Fruit fly (Drosophila melanogaster) whole organism, embryonic: Measurements from ENCODE around the gene CG42268.

Source experiments
- Bdp1 ChIP-seq: fragments of 200-800 bp; sonication (Bioruptor generic); optimal IDR thresholded peaks from 3 replicates; lab custom pipeline; 2016; ENCODE audit warnings: missing biosample characterization, missing genetic modification characterization
- Blimp-1 ChIP-seq: fragments of 200-800 bp; sonication (Bioruptor generic); optimal IDR thresholded peaks from 3 replicates; lab custom pipeline; 2018; ENCODE audit warnings: missing biosample characterization, missing genetic modification characterization, mild to moderate bottlenecking, moderate library complexity, missing genetic modification reagents
- CG12659 ChIP-seq: fragments of 200-800 bp; sonication (Bioruptor generic); optimal IDR thresholded peaks from 3 replicates; lab custom pipeline; 2017; ENCODE audit warnings: mild to moderate bottlenecking, missing biosample characterization, missing genetic modification reagents, missing genetic modification characterization
- CG13296 ChIP-seq: fragments of 200-800 bp; sonication (Bioruptor generic); optimal IDR thresholded peaks from 3 replicates; lab custom pipeline; 2018; ENCODE audit warnings: missing biosample characterization, mild to moderate bottlenecking, missing genetic modification characterization
- CG14860 ChIP-seq: fragments of 200-800 bp; sonication (Bioruptor generic); IDR thresholded peaks from 3 replicates; pipeline ENCODE4 v1.3.6; 2022; ENCODE audit warnings: missing biosample characterization, missing genetic modification characterization; ENCODE audit not compliant: partially characterized antibody
- CG1647 ChIP-seq: fragments of 200-800 bp; sonication (Bioruptor generic); optimal IDR thresholded peaks from 3 replicates; lab custom pipeline; 2016; ENCODE audit warnings: missing biosample characterization, missing genetic modification characterization
- CG17186 ChIP-seq: fragments of 200-800 bp; sonication (Bioruptor generic); optimal IDR thresholded peaks from 3 replicates; lab custom pipeline; 2017; ENCODE audit warnings: missing biosample characterization, missing genetic modification reagents, missing genetic modification characterization
- CG17829 ChIP-seq: fragments of 200-800 bp; optimal IDR thresholded peaks from 2 replicates; lab custom pipeline; 2019; ENCODE audit warnings: missing biosample characterization, mild to moderate bottlenecking, missing genetic modification characterization, moderate library complexity
- CG18619 ChIP-seq: fragments of 200-800 bp; sonication (Bioruptor generic); optimal IDR thresholded peaks from 3 replicates; lab custom pipeline; 2017; ENCODE audit warnings: missing biosample characterization, mild to moderate bottlenecking, missing genetic modification characterization
- CG2116 ChIP-seq: fragments of 200-800 bp; sonication (Bioruptor generic); optimal IDR thresholded peaks from 3 replicates; lab custom pipeline; 2018; ENCODE audit warnings: missing biosample characterization, mild to moderate bottlenecking, missing genetic modification characterization
- CG30020 ChIP-seq: fragments of 200-800 bp; optimal IDR thresholded peaks from 2 replicates; lab custom pipeline; 2019; ENCODE audit warnings: missing biosample characterization, mild to moderate bottlenecking, missing genetic modification characterization, moderate library complexity
- CG3065 ChIP-seq: fragments of 200-800 bp; sonication (Bioruptor generic); optimal IDR thresholded peaks from 2 replicates; lab custom pipeline; 2016; ENCODE audit warnings: missing biosample characterization, missing genetic modification characterization
- CG34376 ChIP-seq: fragments of 200-800 bp; sonication (Bioruptor generic); optimal IDR thresholded peaks from 2 replicates; lab custom pipeline; 2018; ENCODE audit warnings: missing biosample characterization, mild to moderate bottlenecking, missing genetic modification characterization
- CG4617 ChIP-seq: fragments of 200-800 bp; sonication (Bioruptor generic); optimal IDR thresholded peaks from 3 replicates; lab custom pipeline; 2016; ENCODE audit warnings: missing biosample characterization, missing genetic modification characterization, borderline replicate concordance
- CG5953 ChIP-seq: fragments of 200-800 bp; sonication (Bioruptor generic); IDR thresholded peaks from 2 replicates; pipeline ENCODE4 v1.3.6; 2022; ENCODE audit warnings: missing biosample characterization, missing genetic modification characterization
- Doc2 ChIP-seq: fragments of 200-800 bp; sonication (Bioruptor generic); IDR thresholded peaks from 2 replicates; pipeline ENCODE4 v1.3.6; 2022; ENCODE audit warnings: missing biosample characterization, missing genetic modification characterization
- ERR ChIP-seq: fragments of 200-800 bp; sonication (Bioruptor generic); optimal IDR thresholded peaks from 2 replicates; lab custom pipeline; 2016; ENCODE audit warnings: missing biosample characterization, missing genetic modification characterization
- HmgD ChIP-seq: fragments of 200-800 bp; sonication (Bioruptor generic); optimal IDR thresholded peaks from 3 replicates; lab custom pipeline; 2016; ENCODE audit warnings: missing biosample characterization, missing genetic modification characterization
- Hsf ChIP-seq: fragments of 200-800 bp; sonication (Bioruptor generic); optimal IDR thresholded peaks from 3 replicates; lab custom pipeline; 2016; ENCODE audit warnings: missing biosample characterization, missing genetic modification characterization
- Jarid2 ChIP-seq: fragments of 200-800 bp; sonication (Bioruptor generic); optimal IDR thresholded peaks from 3 replicates; lab custom pipeline; 2017; ENCODE audit warnings: mild to moderate bottlenecking, missing biosample characterization, missing genetic modification reagents, missing genetic modification characterization
- Lhr ChIP-seq: fragments of 200-800 bp; sonication (Bioruptor generic); optimal IDR thresholded peaks from 3 replicates; lab custom pipeline; 2017; ENCODE audit warnings: mild to moderate bottlenecking, missing biosample characterization, missing genetic modification reagents, missing genetic modification characterization
- Myb ChIP-seq: fragments of 200-800 bp; sonication (Bioruptor generic); optimal IDR thresholded peaks from 2 replicates; lab custom pipeline; 2016; ENCODE audit warnings: missing biosample characterization, missing genetic modification characterization
- NC2α ChIP-seq: fragments of 200-800 bp; sonication (Bioruptor generic); optimal IDR thresholded peaks from 2 replicates; lab custom pipeline; 2016; ENCODE audit warnings: missing biosample characterization, missing genetic modification characterization
- Neu2 ChIP-seq: fragments of 200-800 bp; sonication (Bioruptor generic); optimal IDR thresholded peaks from 3 replicates; lab custom pipeline; 2016; ENCODE audit warnings: missing biosample characterization, missing genetic modification characterization, borderline replicate concordance
- Oli ChIP-seq: fragments of 200-800 bp; sonication (Bioruptor generic); optimal IDR thresholded peaks from 2 replicates; lab custom pipeline; 2018; ENCODE audit warnings: missing biosample characterization, mild to moderate bottlenecking, missing genetic modification characterization, moderate library complexity
- Side ChIP-seq: fragments of 200-800 bp; sonication (Bioruptor generic); optimal IDR thresholded peaks from 2 replicates; lab custom pipeline; 2016; ENCODE audit warnings: missing biosample characterization, missing genetic modification characterization
- Sox100B ChIP-seq: fragments of 200-800 bp; sonication (Bioruptor generic); optimal IDR thresholded peaks from 3 replicates; lab custom pipeline; 2018; ENCODE audit warnings: missing biosample characterization, mild to moderate bottlenecking, missing genetic modification characterization
- Stat92E ChIP-seq, 3 experiments: fragments of >200 bp in 2 of 3; fragments of 200-800 bp in 1 of 3; sonication (Bioruptor generic) in 1 of 3; optimal IDR thresholded peaks; 2 replicates each; lab custom pipeline; 2017 to 2019; ENCODE audit warnings: missing biosample characterization in 3 of 3, missing genetic modification characterization in 3 of 3, mild to moderate bottlenecking in 1 of 3, moderate library complexity in 1 of 3
- ara ChIP-seq: fragments of 200-800 bp; sonication (Bioruptor generic); IDR thresholded peaks from 2 replicates; pipeline ENCODE4 v1.3.6; 2022; ENCODE audit warnings: missing biosample characterization, missing genetic modification characterization
- ato ChIP-seq: fragments of 200-800 bp; sonication (Bioruptor generic); IDR thresholded peaks from 2 replicates; pipeline ENCODE4 v1.3.6; 2022; ENCODE audit warnings: missing biosample characterization, missing genetic modification characterization; ENCODE audit not compliant: partially characterized antibody
- az2 ChIP-seq: fragments of 200-800 bp; sonication (Bioruptor generic); optimal IDR thresholded peaks from 3 replicates; lab custom pipeline; 2016; ENCODE audit warnings: missing biosample characterization, missing genetic modification characterization
- bowl ChIP-seq: fragments of 200-800 bp; sonication (Bioruptor generic); IDR thresholded peaks from 2 replicates; pipeline ENCODE4 v1.3.6; 2022; ENCODE audit warnings: missing biosample characterization, missing genetic modification characterization
- cad ChIP-seq: fragments of >200 bp; optimal IDR thresholded peaks from 2 replicates; lab custom pipeline; 2017; ENCODE audit warnings: missing biosample characterization, missing genetic modification characterization
- ci ChIP-seq: fragments of 200-800 bp; sonication (Bioruptor generic); IDR thresholded peaks from 3 replicates; pipeline ENCODE4 v1.3.6; 2022; ENCODE audit warnings: missing biosample characterization, missing genetic modification characterization
- dimm ChIP-seq: fragments of 200-800 bp; sonication (Bioruptor generic); IDR thresholded peaks from 2 replicates; pipeline ENCODE4 v1.3.6; 2022; ENCODE audit warnings: missing biosample characterization, missing genetic modification characterization
- eve ChIP-seq, 2 experiments: fragments of >200 bp; optimal IDR thresholded peaks; 2 replicates each; lab custom pipeline; 2017; ENCODE audit warnings: missing biosample characterization in 2 of 2, missing genetic modification characterization in 2 of 2
- jigr1 ChIP-seq: fragments of 200-800 bp; sonication (Bioruptor generic); IDR thresholded peaks from 3 replicates; pipeline ENCODE4 v1.3.6; 2022; ENCODE audit warnings: missing biosample characterization, missing genetic modification characterization
- ken ChIP-seq: fragments of 200-800 bp; sonication (Bioruptor generic); IDR thresholded peaks from 3 replicates; pipeline ENCODE4 v1.3.6; 2022; ENCODE audit warnings: missing biosample characterization, missing genetic modification characterization
- mirr ChIP-seq: fragments of 200-800 bp; sonication (Bioruptor generic); optimal IDR thresholded peaks from 3 replicates; lab custom pipeline; 2018; ENCODE audit warnings: missing biosample characterization, mild to moderate bottlenecking, missing genetic modification characterization
- nerfin-1 ChIP-seq: fragments of 200-800 bp; sonication (Bioruptor generic); optimal IDR thresholded peaks from 3 replicates; lab custom pipeline; 2019; ENCODE audit warnings: missing biosample characterization, mild to moderate bottlenecking, missing genetic modification characterization, moderate library complexity
- peb ChIP-seq: fragments of 200-800 bp; sonication (Bioruptor generic); IDR thresholded peaks from 2 replicates; pipeline ENCODE4 v1.3.6; 2022; ENCODE audit warnings: missing biosample characterization, missing genetic modification characterization
- prd ChIP-seq, 3 experiments: fragments of >200 bp in 2 of 3; fragments of 200-800 bp in 1 of 3; sonication (Bioruptor generic) in 1 of 3; optimal IDR thresholded peaks in 2 of 3; IDR thresholded peaks in 1 of 3; 2 replicates in 2 of 3; 3 replicates in 1 of 3; pipeline versions ENCODE4 v1.3.6 to Lab custom; 2017 to 2022; ENCODE audit warnings: missing biosample characterization in 1 of 3, missing genetic modification characterization in 1 of 3
- scrt ChIP-seq: fragments of 200-800 bp; sonication (Bioruptor generic); optimal IDR thresholded peaks from 2 replicates; lab custom pipeline; 2018; ENCODE audit warnings: missing biosample characterization, mild to moderate bottlenecking, missing genetic modification characterization, moderate library complexity
- sima ChIP-seq: fragments of 200-800 bp; sonication (Bioruptor generic); optimal IDR thresholded peaks from 2 replicates; lab custom pipeline; 2016; ENCODE audit warnings: missing biosample characterization, missing genetic modification characterization
- stc ChIP-seq: fragments of 200-800 bp; sonication (Bioruptor generic); IDR thresholded peaks from 2 replicates; pipeline ENCODE4 v1.3.6; 2022; ENCODE audit warnings: missing biosample characterization, missing genetic modification characterization
- tgo ChIP-seq: fragments of 200-800 bp; sonication (Bioruptor generic); IDR thresholded peaks from 3 replicates; pipeline ENCODE4 v1.3.6; 2022; ENCODE audit warnings: missing biosample characterization, missing genetic modification characterization
- tio ChIP-seq: fragments of 200-800 bp; sonication (Bioruptor generic); optimal IDR thresholded peaks from 2 replicates; lab custom pipeline; 2017; ENCODE audit warnings: missing biosample characterization, missing genetic modification characterization, inconsistent platforms
- tna ChIP-seq: fragments of 200-800 bp; sonication (Bioruptor generic); IDR thresholded peaks from 2 replicates; pipeline ENCODE4 v1.3.6; 2022; ENCODE audit warnings: missing biosample characterization, missing genetic modification characterization; ENCODE audit not compliant: partially characterized antibody
- tup ChIP-seq: fragments of 200-800 bp; sonication (Bioruptor generic); optimal IDR thresholded peaks from 2 replicates; lab custom pipeline; 2016; ENCODE audit warnings: missing biosample characterization, mild to moderate bottlenecking, missing genetic modification characterization, moderate library complexity
- wor ChIP-seq: fragments of 200-800 bp; sonication (Bioruptor generic); IDR thresholded peaks from 2 replicates; pipeline ENCODE4 v1.3.6; 2022; ENCODE audit warnings: missing biosample characterization, missing genetic modification characterization
- zen ChIP-seq: fragments of 200-800 bp; sonication (Bioruptor generic); optimal IDR thresholded peaks from 3 replicates; lab custom pipeline; 2018; ENCODE audit warnings: missing biosample characterization, mild to moderate bottlenecking, missing genetic modification characterization, moderate library complexity

CG42268 gene

dm6 chr3L:9726707-9727106 lies 33.5 kb downstream of the CG42268 start, which contains the start of gene Naa60 (continued):
- TF ChIP-seq CG3065 (no peak), jigr1 (GFP tag; lab: Robert Waterston, UW) (peak; percentile 43; the same call in 1 of the 3 replicates), tna (GFP tag; lab: Robert Waterston, UW) (peak; percentile 74), CG17186 (no peak), tio (GFP tag; lab: Kevin White, UChicago) (no peak), az2 (no peak), CG2116 (GFP tag; lab: Kevin White, UChicago) (peak; percentile 63), Bdp1 (GFP tag; lab: Kevin White, UChicago) (no peak), wor (GFP tag; lab: Robert Waterston, UW) (no peak), Oli (no peak), CG13296 (GFP tag; lab: Kevin White, UChicago) (no peak), tgo (no peak), CG18619 (GFP tag; lab: Kevin White, UChicago) (no peak), nerfin-1 (no peak), dimm (GFP tag; lab: Robert Waterston, UW) (no peak), scrt (no peak), ara (GFP tag; lab: Robert Waterston, UW) (no peak), Side (GFP tag; lab: Kevin White, UChicago) (no peak), CG14860 (GFP tag; lab: Robert Waterston, UW) (peak; percentile 82), HmgD (GFP tag; lab: Kevin White, UChicago) (no peak), Blimp-1 (GFP tag; lab: Kevin White, UChicago) (no peak), Stat92E (GFP tag; optimal IDR thresholded peaks at IDR 0.05; lab: Kevin White, UChicago) (no peak), bowl (GFP tag; lab: Robert Waterston, UW) (no peak), CG1647 (GFP tag; lab: Kevin White, UChicago) (no peak), CG30020 (tag; lab: Kevin White, UChicago) (peak; percentile 8), ato (GFP tag; lab: Robert Waterston, UW) (peak; percentile 59; the same call in 1 of the 2 replicates), eve (GFP tag; optimal IDR thresholded peaks at IDR 0.05; lab: Kevin White, UChicago) (no peak), sima (GFP tag; lab: Kevin White, UChicago) (no peak), cad (GFP tag; lab: Kevin White, UChicago) (no peak), Hsf (GFP tag; lab: Kevin White, UChicago) (no peak), mirr (no peak), Doc2 (GFP tag; lab: Robert Waterston, UW) (no peak), peb (GFP tag; lab: Robert Waterston, UW) (no peak), Lhr (GFP tag; lab: Kevin White, UChicago) (no peak), CG17829 (tag; lab: Kevin White, UChicago) (peak; percentile 24), Sox100B (GFP tag; lab: Kevin White, UChicago) (no peak), prd (optimal IDR thresholded peaks at IDR 0.05; lab: Kevin White, UChicago) (no peak), prd (GFP tag; IDR thresholded peaks at IDR 0.05; lab: Robert Waterston, UW) (no peak), Neu2 (no peak), NC2α (GFP tag; lab: Kevin White, UChicago) (no peak), CG4617 (GFP tag; lab: Kevin White, UChicago) (peak; percentile 85), tup (GFP tag; lab: Kevin White, UChicago) (no peak), Myb (GFP tag; lab: Kevin White, UChicago) (no peak), CG34376 (GFP tag; lab: Kevin White, UChicago) (no peak), ken (GFP tag; lab: Robert Waterston, UW) (no peak), ci (GFP tag; lab: Robert Waterston, UW) (no peak), stc (GFP tag; lab: Robert Waterston, UW) (no peak), Jarid2 (GFP tag; lab: Kevin White, UChicago) (no peak), CG5953 (GFP tag; lab: Robert Waterston, UW) (no peak), CG12659 (GFP tag; lab: Kevin White, UChicago) (peak; percentile 54), ERR (GFP tag; lab: Kevin White, UChicago) (no peak), zen (tag; lab: Kevin White, UChicago) (peak; percentile 36)
